Worm (Caenorhabditis elegans) whole organism, midembryonic: ENCODE measurements around the gene srbc-67.

ENCODE experiments used
- T22C8.4 ChIP-seq: fragments of 200-800 bp; sonication (Bioruptor generic); IDR thresholded peaks from 2 replicates; pipeline ENCODE4 v1.3.6; 2022; ENCODE audit warnings: missing genetic modification characterization, missing compliant biosample characterization
- cog-1 ChIP-seq: sonication (generic microtip); optimal IDR thresholded peaks from 2 replicates; lab custom pipeline; 2016; ENCODE audit warnings: missing genetic modification characterization, missing compliant biosample characterization
- tab-1 ChIP-seq: fragments of 200-800 bp; sonication (Bioruptor generic); IDR thresholded peaks from 2 replicates; pipeline ENCODE4 v1.3.6; 2022; ENCODE audit warnings: missing genetic modification characterization, missing compliant biosample characterization

DNA sequence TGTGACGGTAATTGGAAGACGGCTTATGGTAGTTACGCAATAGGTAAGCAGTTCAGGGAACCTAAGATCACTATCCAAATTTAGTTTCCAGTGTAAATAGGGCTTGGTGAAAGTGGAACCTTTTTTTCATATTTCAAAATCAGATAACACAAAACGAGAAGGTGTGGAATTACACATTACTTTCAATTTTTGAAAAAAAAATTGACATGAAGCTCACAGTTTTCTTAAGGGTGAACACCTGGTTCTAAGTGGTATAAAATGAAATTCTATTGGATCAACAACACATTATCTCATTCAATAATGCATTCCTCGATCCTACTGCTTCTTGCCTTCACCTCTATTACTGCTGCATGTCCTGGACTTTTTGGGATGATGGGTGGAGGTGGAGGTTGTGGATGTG lies 15.0 kb upstream of the srbc-67 start, which contains the start of gene grl-30:
- TF ChIP-seq tab-1 (GFP tag; lab: Robert Waterston, UW) (no peak), T22C8.4 (GFP tag; lab: Robert Waterston, UW) (no peak), cog-1 (no peak)
